Fruit fly (Drosophila melanogaster): ENCODE results near the gene TyrRII.

Gene TyrRII

DNA sequence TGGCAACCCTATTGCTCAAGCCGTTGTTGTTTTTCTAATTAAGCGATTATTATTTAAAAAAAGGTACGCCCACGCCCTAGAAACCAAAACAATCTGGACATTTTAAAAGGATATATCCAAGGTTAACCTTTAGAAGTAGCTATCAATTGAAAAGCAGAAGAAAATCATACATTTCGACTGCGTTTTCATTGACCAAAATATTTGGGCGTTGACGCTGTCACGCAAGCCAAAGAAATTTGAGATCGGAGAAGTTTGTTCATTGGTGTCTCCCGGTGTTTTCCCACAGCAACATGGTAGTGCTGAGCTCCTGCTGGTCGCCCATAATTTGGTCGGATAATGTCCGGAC lies 58.6 kb downstream of the TyrRII start, which contains the start of gene pasi1:
pasi1 (plus strand) TSS at position 1 of the 346 bp plus-strand sequence.
- TF ChIP-seq noc (tag; optimal IDR thresholded peaks at IDR 0.05), result no peak

DNA sequence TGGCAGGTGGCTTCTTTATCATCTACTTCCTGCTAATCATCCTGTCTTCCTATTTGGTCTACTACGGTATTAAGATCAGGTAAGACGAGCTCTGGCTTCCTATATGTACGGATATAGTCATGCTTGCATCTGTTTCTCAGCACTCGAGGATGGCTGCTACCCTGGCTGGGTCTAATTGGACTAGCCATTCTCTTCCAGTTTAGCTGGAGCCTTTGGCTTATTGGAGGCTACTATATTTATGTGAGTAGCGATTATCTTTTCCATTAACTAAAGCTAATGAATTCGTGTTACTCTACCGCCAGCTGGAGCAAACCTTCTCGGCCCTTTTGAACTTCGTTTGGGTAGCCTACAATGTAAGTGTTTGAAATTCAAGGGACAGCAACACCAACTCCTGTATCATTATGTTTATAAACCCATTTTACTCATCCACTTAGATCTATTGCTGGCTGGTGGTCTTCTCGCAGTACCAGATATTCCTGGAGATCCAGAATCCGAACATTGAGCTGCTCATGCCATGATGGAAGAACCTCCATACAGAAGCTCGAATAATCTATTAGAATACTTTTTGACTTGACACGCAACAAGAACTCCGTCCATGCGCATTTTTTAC lies 59.3 kb downstream of the TyrRII start:
- TF ChIP-seq noc (tag; optimal IDR thresholded peaks at IDR 0.05), result no peak
